Worm (Caenorhabditis elegans): Measurements from ENCODE around the gene rbm-25.

Gene rbm-25

DNA sequence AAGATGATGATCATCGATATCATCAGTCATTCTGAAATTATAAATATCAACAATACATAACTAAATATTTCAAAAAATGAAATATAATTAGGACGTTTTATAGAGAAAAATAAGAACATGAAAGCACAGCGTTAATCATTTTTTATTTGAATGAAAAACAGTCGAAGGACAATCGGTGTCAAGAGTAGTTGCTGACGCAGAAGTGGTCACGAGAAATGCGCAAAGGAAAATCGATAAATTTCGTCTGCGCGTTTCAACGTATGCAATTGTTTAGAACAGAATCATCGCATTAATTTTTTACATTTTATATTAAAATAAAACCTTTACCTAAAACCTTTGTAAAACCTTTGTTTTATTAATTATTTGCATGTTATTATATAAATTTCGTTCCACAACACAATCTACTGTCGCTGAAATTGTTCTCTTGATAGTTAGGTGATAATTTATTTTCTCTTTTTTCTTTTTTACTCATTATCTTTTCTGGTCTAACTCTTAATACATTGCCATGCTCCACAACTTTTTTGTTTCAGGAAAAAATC lies at the start of gene rbm-25, which contains the start of gene W04D2.4:
Gene rbm-25 (plus strand): TSS at position 489 of the 539 bp plus-strand sequence.
Gene W04D2.4 (minus strand): TSS at position 31 of the 539 bp plus-strand sequence.
- TF ChIP-seq nhr-11 (tag; optimal IDR thresholded peaks at IDR 0.05) = no peak
- peak; percentile 87 for TF ChIP-seq crh-2 (tag; optimal IDR thresholded peaks at IDR 0.05)
- TF ChIP-seq F13H6.1 (tag; optimal IDR thresholded peaks at IDR 0.05) = peak; percentile 71
- peak; percentile 66 for TF ChIP-seq egl-27 (tag; optimal IDR thresholded peaks at IDR 0.05)
- peak; percentile 87 for TF ChIP-seq mab-5 (tag; optimal IDR thresholded peaks at IDR 0.05)
- TF ChIP-seq nhr-21 (tag; optimal IDR thresholded peaks at IDR 0.05) = peak; percentile 76
- peak; percentile 60 for TF ChIP-seq nhr-25 (tag; optimal IDR thresholded peaks at IDR 0.05)
- TF ChIP-seq C34F6.9 (tag; optimal IDR thresholded peaks at IDR 0.05) = peak; percentile 96
- peak; percentile 37 for TF ChIP-seq fos-1 (tag; optimal IDR thresholded peaks at IDR 0.05)
- TF ChIP-seq sem-4 (tag; optimal IDR thresholded peaks at IDR 0.05) = peak; percentile 67
- no peak for TF ChIP-seq mbf-1 (tag; optimal IDR thresholded peaks at IDR 0.05)
- TF ChIP-seq ztf-4 (tag; optimal IDR thresholded peaks at IDR 0.05) = peak; percentile 35
- TF ChIP-seq R02D3.7 (tag; optimal IDR thresholded peaks at IDR 0.05) = peak; percentile 28
- peak; percentile 87 for TF ChIP-seq gmeb-1 (tag; optimal IDR thresholded peaks at IDR 0.05)
- peak; percentile 58 for TF ChIP-seq nhr-129 (tag; optimal IDR thresholded peaks at IDR 0.05)
- TF ChIP-seq ama-1 (optimal IDR thresholded peaks at IDR 0.05) = peak; percentile 29
- peak; percentile 87 for TF ChIP-seq sma-9 (GFP tag; optimal IDR thresholded peaks at IDR 0.05)
- no peak for TF ChIP-seq sma-9 (tag; optimal IDR thresholded peaks at IDR 0.05)
- no peak for TF ChIP-seq lin-39 (tag; optimal IDR thresholded peaks at IDR 0.05)
- peak; percentile 60 for TF ChIP-seq sma-3 (GFP tag; optimal IDR thresholded peaks at IDR 0.05)
- peak; percentile 14 for TF ChIP-seq aly-2 (tag; optimal IDR thresholded peaks at IDR 0.05)
- TF ChIP-seq alr-1 (tag; optimal IDR thresholded peaks at IDR 0.05) = no peak
- peak; percentile 88 for TF ChIP-seq snpc-4 (tag; optimal IDR thresholded peaks at IDR 0.05)
- TF ChIP-seq unc-55 (GFP tag; optimal IDR thresholded peaks at IDR 0.05) = peak; percentile 90
- TF ChIP-seq dmd-4 (tag; optimal IDR thresholded peaks at IDR 0.05) = peak; percentile 36
- peak; percentile 57 for TF ChIP-seq lin-13 (GFP tag; optimal IDR thresholded peaks at IDR 0.05)
- peak; percentile 87 to 92 for TF ChIP-seq lsy-2 (tag; optimal IDR thresholded peaks at IDR 0.05)
- no peak for TF ChIP-seq nhr-23 (tag; optimal IDR thresholded peaks at IDR 0.05)
- no peak for TF ChIP-seq elt-3 (tag; optimal IDR thresholded peaks at IDR 0.05)

ce11 chrV:12449902-12450301 lies 48.1 kb upstream of the rbm-25 start, which contains the start of gene C54D10.10:
C54D10.10 (minus strand) TSS chrV:12450002.
- no peak for TF ChIP-seq nhr-77 (tag; optimal IDR thresholded peaks at IDR 0.05)
- TF ChIP-seq nhr-25 (tag; optimal IDR thresholded peaks at IDR 0.05) = peak; percentile 41

- TF ChIP-seq Y55F3AM.14 (GFP tag; optimal IDR thresholded peaks at IDR 0.05) (no peak), ama-1 (optimal IDR thresholded peaks at IDR 0.05) (no peak), R02D3.7 (tag; optimal IDR thresholded peaks at IDR 0.05) (peak; percentile 29), unc-55 (GFP tag; optimal IDR thresholded peaks at IDR 0.05) (peak; percentile 62), lin-13 (GFP tag; optimal IDR thresholded peaks at IDR 0.05) (peak; percentile 7), C34F6.9 (tag; optimal IDR thresholded peaks at IDR 0.05) (peak; percentile 40), aly-2 (tag; optimal IDR thresholded peaks at IDR 0.05) (no peak), gmeb-1 (tag; optimal IDR thresholded peaks at IDR 0.05) (peak; percentile 89), nhr-12 (tag; optimal IDR thresholded peaks at IDR 0.05) (no peak), ztf-4 (tag; optimal IDR thresholded peaks at IDR 0.05) (no peak), crh-2 (tag; optimal IDR thresholded peaks at IDR 0.05) (no peak)
These were observed 47.6 kb upstream of the rbm-25 start, which contains the start of gene F28C1.1 for ce11 chrV:12450441-12450840. F28C1.1 (plus strand) TSS chrV:12450805.

ce11 chrV:12455695-12456094 lies 42.3 kb upstream of the rbm-25 start:
- TF ChIP-seq gmeb-1 (tag; optimal IDR thresholded peaks at IDR 0.05) = no peak

DNA sequence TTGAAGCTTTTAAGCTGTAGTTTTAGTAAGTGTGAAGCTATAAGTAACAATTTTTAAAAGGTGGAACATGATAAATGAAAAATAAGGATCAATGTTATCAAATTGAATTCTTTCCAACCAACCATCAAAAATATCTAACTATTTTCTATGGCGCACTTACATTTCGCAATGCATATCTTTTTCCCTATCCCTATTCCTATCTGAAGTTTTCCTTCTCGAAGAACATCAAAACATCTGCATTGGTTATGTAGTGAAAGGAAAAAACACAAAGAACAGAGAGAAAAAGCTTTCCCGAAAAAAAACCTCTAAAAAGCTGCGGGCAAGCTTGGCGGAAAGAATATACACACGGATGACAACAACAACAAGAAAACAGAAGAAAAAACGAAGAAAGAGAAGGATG lies 37.4 kb upstream of the rbm-25 start:
- peak; percentile 38 for TF ChIP-seq unc-55 (GFP tag; optimal IDR thresholded peaks at IDR 0.05)
- no peak for TF ChIP-seq nhr-237 (tag; optimal IDR thresholded peaks at IDR 0.05)
- no peak for TF ChIP-seq F13H6.1 (tag; optimal IDR thresholded peaks at IDR 0.05)

- TF ChIP-seq ztf-11 (tag; optimal IDR thresholded peaks at IDR 0.05) (no peak), blmp-1 (tag; optimal IDR thresholded peaks at IDR 0.05; ENCODE audit: insufficient read depth) (no peak), lin-39 (tag; optimal IDR thresholded peaks at IDR 0.05) (no peak), nhr-12 (tag; optimal IDR thresholded peaks at IDR 0.05) (no peak), unc-62 (GFP tag; optimal IDR thresholded peaks at IDR 0.05) (no peak), elt-3 (tag; optimal IDR thresholded peaks at IDR 0.05) (no peak), C34F6.9 (tag; optimal IDR thresholded peaks at IDR 0.05) (no peak), sma-9 (GFP tag; optimal IDR thresholded peaks at IDR 0.05) (peak; percentile 26), sma-9 (tag; optimal IDR thresholded peaks at IDR 0.05) (no peak), fos-1 (tag; optimal IDR thresholded peaks at IDR 0.05) (no peak), ztf-4 (tag; optimal IDR thresholded peaks at IDR 0.05) (no peak), R02D3.7 (tag; optimal IDR thresholded peaks at IDR 0.05) (no peak), sma-3 (GFP tag; optimal IDR thresholded peaks at IDR 0.05) (no peak), nhr-6 (tag; optimal IDR thresholded peaks at IDR 0.05) (no peak), sem-4 (tag; optimal IDR thresholded peaks at IDR 0.05) (no peak), aly-2 (tag; optimal IDR thresholded peaks at IDR 0.05) (no peak), unc-55 (GFP tag; optimal IDR thresholded peaks at IDR 0.05) (no peak), lin-11 (tag; optimal IDR thresholded peaks at IDR 0.05) (no peak), unc-39 (tag; optimal IDR thresholded peaks at IDR 0.05) (no peak), mdl-1 (tag; optimal IDR thresholded peaks at IDR 0.05) (no peak), ztf-1 (GFP tag; conservative IDR thresholded peaks at IDR 0.05) (no peak), nhr-129 (tag; optimal IDR thresholded peaks at IDR 0.05) (peak; percentile 14)
These were observed 35.1 kb upstream of the rbm-25 start, which contains the start of gene egl-10 for ce11 chrV:12462908-12463307. egl-10 (minus strand) TSS chrV:12463008.
